Worm (Caenorhabditis elegans) whole organism, L4/young adult: ENCODE data around the gene F20D6.11.

Experiments
- W03F9.2 ChIP-seq: fragments of 150-350 bp; optimal IDR thresholded peaks from 2 replicates; lab custom pipeline; 2014; ENCODE audit warnings: missing biosample characterization, missing genetic modification characterization
- dao-5 ChIP-seq: sonication (generic microtip); optimal IDR thresholded peaks from 2 replicates; lab custom pipeline; 2016; ENCODE audit warnings: missing genotype, missing genetic modification characterization, moderate library complexity, missing compliant biosample characterization
- him-1 ChIP-seq: sonication (generic microtip); optimal IDR thresholded peaks from 2 replicates; lab custom pipeline; 2016; ENCODE audit warnings: missing genotype, missing genetic modification reagents, missing genetic modification characterization, missing compliant biosample characterization

F20D6.11 gene

DNA sequence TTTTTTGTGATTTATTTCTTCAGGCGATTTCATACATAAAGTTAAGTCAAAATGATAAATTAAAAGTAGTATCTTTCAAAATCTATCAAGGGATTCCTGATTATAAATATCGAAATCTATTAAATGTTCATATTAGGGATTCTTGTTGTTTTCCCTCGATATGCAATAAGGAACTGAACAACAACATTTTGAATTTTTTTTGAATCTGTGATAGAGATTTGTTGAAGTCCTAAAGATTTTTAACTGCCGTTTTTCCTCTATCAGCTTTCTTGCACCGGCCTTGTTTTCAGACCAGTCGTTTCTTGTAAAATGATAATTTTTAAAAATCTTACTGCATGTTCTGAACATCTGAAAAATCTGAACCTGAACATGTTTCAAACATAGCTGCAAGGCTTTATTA is 43.2 kb downstream of the F20D6.11 start:
- TF ChIP-seq W03F9.2 (tag; lab: Kevin White, UChicago) (no peak), him-1 (tag; lab: Kevin White, UChicago) (no peak), dao-5 (tag; lab: Kevin White, UChicago) (no peak)
